Fruit fly (Drosophila melanogaster) whole organism, wandering third instar larva: ENCODE results near the gene Irk1.

Experiments
- Abd-B ChIP-seq: fragments of >200 bp; optimal IDR thresholded peaks from 2 replicates; lab custom pipeline; 2017; ENCODE audit warnings: missing biosample characterization, missing genetic modification characterization
- CG32264 ChIP-seq: fragments of 200-800 bp; sonication (Bioruptor generic); optimal IDR thresholded peaks from 2 replicates; lab custom pipeline; 2016; ENCODE audit warnings: missing biosample characterization, missing genetic modification characterization
- CG9705 ChIP-seq: fragments of 200-800 bp; sonication (Bioruptor generic); optimal IDR thresholded peaks from 2 replicates; lab custom pipeline; 2018; ENCODE audit warnings: missing biosample characterization, mild to moderate bottlenecking, missing genetic modification characterization
- CrebA ChIP-seq: fragments of 200-800 bp; sonication (Bioruptor generic); optimal IDR thresholded peaks from 2 replicates; lab custom pipeline; 2016; ENCODE audit warnings: missing biosample characterization, mild to moderate bottlenecking, missing genetic modification characterization, borderline replicate concordance
- Dif ChIP-seq: fragments of 200-275, 200-300 bp; sonication (Bioruptor generic); optimal IDR thresholded peaks from 2 replicates; lab custom pipeline; 2018; ENCODE audit warnings: missing biosample characterization, missing genetic modification characterization; ENCODE audit not compliant: partially characterized antibody
- GATAd ChIP-seq: sonication (Bioruptor generic); optimal IDR thresholded peaks from 2 replicates; lab custom pipeline; 2016; ENCODE audit warnings: missing biosample characterization, missing genetic modification characterization
- HLH106 ChIP-seq: fragments of 200-800 bp; optimal IDR thresholded peaks from 3 replicates; lab custom pipeline; 2019; ENCODE audit warnings: missing biosample characterization, mild to moderate bottlenecking, missing genetic modification characterization, moderate library complexity
- Hnf4 ChIP-seq: fragments of 200-800 bp; sonication (Bioruptor generic); optimal IDR thresholded peaks from 2 replicates; lab custom pipeline; 2016; ENCODE audit warnings: missing biosample characterization, mild to moderate bottlenecking, missing genetic modification characterization
- Hr78 ChIP-seq: fragments of >200 bp; optimal IDR thresholded peaks from 2 replicates; lab custom pipeline; 2017; ENCODE audit warnings: missing biosample characterization, missing genetic modification characterization
- Hr83 ChIP-seq: fragments of 200-300 bp; sonication (Bioruptor generic); optimal IDR thresholded peaks from 2 replicates; lab custom pipeline; 2016; ENCODE audit warnings: missing biosample characterization, mild to moderate bottlenecking, missing genetic modification characterization, moderate library complexity; ENCODE audit not compliant: poor library complexity, severe bottlenecking
- Jra ChIP-seq: sonication (Bioruptor generic); optimal IDR thresholded peaks from 2 replicates; lab custom pipeline; 2016; ENCODE audit warnings: missing biosample characterization, missing genetic modification characterization
- Mio ChIP-seq: sonication (Bioruptor generic); optimal IDR thresholded peaks from 2 replicates; lab custom pipeline; 2016; ENCODE audit warnings: missing biosample characterization, missing genetic modification characterization
- Myc ChIP-seq: fragments of >200 bp; optimal IDR thresholded peaks from 2 replicates; lab custom pipeline; 2017
- OdsH ChIP-seq: fragments of 200-800 bp; sonication (Bioruptor generic); optimal IDR thresholded peaks from 2 replicates; lab custom pipeline; 2016; ENCODE audit warnings: missing biosample characterization, mild to moderate bottlenecking, missing genetic modification characterization
- Rel ChIP-seq, 2 experiments: fragments of 200-800 bp; sonication (Bioruptor generic) in 1 of 2; optimal IDR thresholded peaks; 2 replicates in 1 of 2; 3 replicates in 1 of 2; lab custom pipeline; 2016 to 2019; ENCODE audit warnings: mild to moderate bottlenecking in 2 of 2, missing biosample characterization in 2 of 2, missing genetic modification characterization in 2 of 2, moderate library complexity in 1 of 2
- Sp1 ChIP-seq: fragments of 200-800 bp; sonication (Bioruptor generic); optimal IDR thresholded peaks from 3 replicates; lab custom pipeline; 2019; ENCODE audit warnings: missing biosample characterization, mild to moderate bottlenecking, missing genetic modification characterization, moderate library complexity
- Vsx2 ChIP-seq: fragments of 200-300, 225-300 bp; sonication (Bioruptor generic); optimal IDR thresholded peaks from 2 replicates; lab custom pipeline; 2018; ENCODE audit warnings: missing biosample characterization, missing genetic modification characterization; ENCODE audit not compliant: partially characterized antibody
- br ChIP-seq: fragments of 200-800 bp; sonication (Bioruptor generic); optimal IDR thresholded peaks from 2 replicates; lab custom pipeline; 2016; ENCODE audit warnings: missing biosample characterization, missing genetic modification characterization
- brk ChIP-seq: fragments of 200-800 bp; sonication (Bioruptor generic); optimal IDR thresholded peaks from 2 replicates; lab custom pipeline; 2016; ENCODE audit warnings: missing biosample characterization, mild to moderate bottlenecking, missing genetic modification characterization
- ey ChIP-seq: fragments of 200-800 bp; sonication (Bioruptor generic); optimal IDR thresholded peaks from 2 replicates; lab custom pipeline; 2016; ENCODE audit warnings: missing biosample characterization, missing genetic modification characterization
- foxo ChIP-seq, 2 experiments: fragments of 200-800 bp; sonication (Bioruptor generic); optimal IDR thresholded peaks; 2 replicates in 1 of 2; 3 replicates in 1 of 2; lab custom pipeline; 2016 to 2017; ENCODE audit warnings: missing biosample characterization in 2 of 2, missing genetic modification characterization in 2 of 2
- fru ChIP-seq: fragments of 200-800 bp; sonication (Bioruptor generic); optimal IDR thresholded peaks from 3 replicates; lab custom pipeline; 2016; ENCODE audit warnings: missing biosample characterization, mild to moderate bottlenecking, missing genetic modification characterization
- h ChIP-seq: fragments of 200-800 bp; sonication (Bioruptor generic); optimal IDR thresholded peaks from 3 replicates; lab custom pipeline; 2016; ENCODE audit warnings: missing biosample characterization, mild to moderate bottlenecking, missing genetic modification characterization
- jim ChIP-seq: fragments of 175-275, 200-325 bp; sonication (Bioruptor generic); optimal IDR thresholded peaks from 2 replicates; lab custom pipeline; 2016; ENCODE audit warnings: missing biosample characterization, mild to moderate bottlenecking, missing genetic modification characterization
- lola ChIP-seq: fragments of >200 bp; optimal IDR thresholded peaks from 2 replicates; lab custom pipeline; 2017; ENCODE audit warnings: missing biosample characterization, missing genetic modification characterization
- psq ChIP-seq: fragments of 200-800 bp; sonication (Bioruptor generic); optimal IDR thresholded peaks from 3 replicates; lab custom pipeline; 2017; ENCODE audit warnings: missing biosample characterization, mild to moderate bottlenecking, missing genetic modification characterization, moderate library complexity
- rgr ChIP-seq: fragments of 200-800 bp; sonication (Bioruptor generic); optimal IDR thresholded peaks from 3 replicates; lab custom pipeline; 2016; ENCODE audit warnings: missing biosample characterization, mild to moderate bottlenecking, missing genetic modification characterization
- sage ChIP-seq: fragments of 200-800 bp; sonication (Bioruptor generic); optimal IDR thresholded peaks from 2 replicates; lab custom pipeline; 2016; ENCODE audit warnings: missing biosample characterization, mild to moderate bottlenecking, missing genetic modification characterization
- sv ChIP-seq: fragments of 200-800 bp; sonication (Bioruptor generic); optimal IDR thresholded peaks from 3 replicates; lab custom pipeline; 2016; ENCODE audit warnings: missing biosample characterization, missing genetic modification characterization
- tai ChIP-seq: sonication (Bioruptor generic); optimal IDR thresholded peaks from 2 replicates; lab custom pipeline; 2016; ENCODE audit warnings: missing biosample characterization, missing genetic modification characterization
- usp ChIP-seq: fragments of >200 bp; optimal IDR thresholded peaks from 2 replicates; lab custom pipeline; 2017; ENCODE audit warnings: missing biosample characterization, missing genetic modification characterization
- woc ChIP-seq: sonication (Bioruptor generic); optimal IDR thresholded peaks from 2 replicates; lab custom pipeline; 2016; ENCODE audit warnings: missing biosample characterization, mild to moderate bottlenecking, missing genetic modification characterization

The Irk1 gene

dm6 chr3R:23221680-23222148, 53.6 kb downstream of the Irk1 start (continued):
- TF ChIP-seq CrebA (GFP tag; lab: Kevin White, UChicago) (peak; percentile 85), sage (GFP tag; lab: Kevin White, UChicago) (peak; percentile 56), Mio (GFP tag; lab: Kevin White, UChicago) (no peak), Abd-B (GFP tag; lab: Kevin White, UChicago) (no peak)

DNA sequence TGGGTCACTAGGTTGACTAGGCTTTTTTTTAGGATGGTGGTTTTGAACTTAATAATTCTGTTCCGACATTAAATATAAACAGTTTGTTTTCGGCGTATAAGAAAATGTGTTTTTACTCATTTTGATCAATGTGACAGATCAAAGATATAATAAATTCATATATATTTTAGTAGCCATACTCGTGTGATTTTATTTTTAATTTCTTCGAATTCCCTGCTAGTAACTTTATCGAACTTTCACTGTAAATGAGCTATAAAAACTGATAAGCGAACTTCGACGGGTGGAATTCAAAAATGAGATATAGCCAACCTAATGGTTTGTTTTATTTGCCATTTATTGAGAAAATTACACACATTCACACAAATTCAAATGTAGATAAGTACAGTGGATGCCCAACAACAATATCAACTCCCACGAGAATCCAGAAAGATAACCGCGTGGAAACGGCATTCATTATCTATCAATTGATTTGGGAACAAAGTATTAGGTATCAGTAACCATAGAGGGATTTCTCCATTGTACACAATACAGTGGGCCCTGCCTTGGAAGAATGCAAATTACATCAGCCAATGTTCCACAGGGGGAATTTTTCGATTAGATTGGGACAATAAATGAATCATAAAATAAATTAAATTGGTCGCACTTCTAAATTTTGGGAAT, 55.2 kb downstream of the Irk1 start:
- TF ChIP-seq brk (peak; percentile 57), Sp1 (GFP tag; lab: Kevin White, UChicago) (peak; percentile 24), CG9705 (GFP tag; lab: Kevin White, UChicago) (no peak), sage (GFP tag; lab: Kevin White, UChicago) (peak; percentile 6), Mio (GFP tag; lab: Kevin White, UChicago) (no peak), h (GFP tag; lab: Kevin White, UChicago) (peak; percentile 69), OdsH (GFP tag; lab: Kevin White, UChicago) (peak; percentile 30), Rel (GFP tag; optimal IDR thresholded peaks at IDR 0.05; lab: Kevin White, UChicago) (no peak), Rel (tag; optimal IDR thresholded peaks at IDR 0.05; lab: Kevin White, UChicago) (peak; percentile 86), CrebA (GFP tag; lab: Kevin White, UChicago) (peak; percentile 59), fru (GFP tag; lab: Kevin White, UChicago) (peak; percentile 24), br (GFP tag; lab: Kevin White, UChicago) (peak; percentile 4), ey (GFP tag; lab: Kevin White, UChicago) (no peak), CG32264 (GFP tag; lab: Kevin White, UChicago) (peak; percentile 17), rgr (GFP tag; lab: Kevin White, UChicago) (peak; percentile 17), foxo (GFP tag; optimal IDR thresholded peaks at IDR 0.05; lab: Kevin White, UChicago) (peak; percentile 19 to 31), lola (GFP tag; lab: Kevin White, UChicago) (no peak), tai (no peak)

DNA sequence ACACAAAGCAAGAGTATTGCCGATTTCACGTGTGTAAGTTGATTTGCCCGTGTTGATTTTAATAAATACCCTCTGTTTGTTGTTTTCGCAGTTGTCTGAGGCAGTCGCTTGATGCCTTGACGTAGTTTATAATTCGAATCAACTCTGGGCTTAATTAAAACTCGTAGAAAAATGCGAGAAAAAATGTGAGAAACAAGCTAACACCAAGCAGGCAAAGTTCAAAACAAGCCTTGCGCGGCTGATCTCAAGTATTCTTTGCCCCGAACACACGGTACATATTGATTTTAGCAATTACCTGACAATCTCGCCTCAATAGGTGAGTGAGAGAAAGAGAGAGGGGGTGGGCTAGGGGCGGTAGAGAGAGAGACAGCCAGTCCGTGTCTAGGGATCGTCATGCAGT, 57.1 kb downstream of the Irk1 start:
- TF ChIP-seq rgr (GFP tag; lab: Kevin White, UChicago) (peak; percentile 27), woc (GFP tag; lab: Kevin White, UChicago) (no peak), Vsx2 (GFP tag; lab: Kevin White, UChicago) (no peak), fru (GFP tag; lab: Kevin White, UChicago) (no peak), CG32264 (GFP tag; lab: Kevin White, UChicago) (no peak), tai (no peak), jim (GFP tag; lab: Kevin White, UChicago) (no peak), sv (no peak), HLH106 (tag; lab: Kevin White, UChicago) (no peak), CG9705 (GFP tag; lab: Kevin White, UChicago) (no peak), OdsH (GFP tag; lab: Kevin White, UChicago) (peak; percentile 22), Abd-B (GFP tag; lab: Kevin White, UChicago) (no peak), Hr78 (GFP tag; lab: Kevin White, UChicago) (no peak), foxo (GFP tag; optimal IDR thresholded peaks at IDR 0.05; lab: Kevin White, UChicago) (peak in 1 of 2 experiments; percentile 26), usp (GFP tag; lab: Kevin White, UChicago) (no peak), Dif (no peak), Hnf4 (peak; percentile 2), GATAd (GFP tag; lab: Kevin White, UChicago) (no peak), Jra (GFP tag; lab: Kevin White, UChicago) (no peak), sage (GFP tag; lab: Kevin White, UChicago) (no peak), h (GFP tag; lab: Kevin White, UChicago) (peak; percentile 51), Hr83 (peak; percentile 25), ey (GFP tag; lab: Kevin White, UChicago) (no peak), psq (GFP tag; lab: Kevin White, UChicago) (peak; percentile 4), Rel (GFP tag; optimal IDR thresholded peaks at IDR 0.05; lab: Kevin White, UChicago) (no peak), Rel (tag; optimal IDR thresholded peaks at IDR 0.05; lab: Kevin White, UChicago) (no peak), Myc (lab: Kevin White, UChicago) (no peak), Mio (GFP tag; lab: Kevin White, UChicago) (no peak)
